Worm (Caenorhabditis elegans) whole organism, L1 larva: ENCODE measurements around the gene srj-42.

ENCODE experiments used
- C16A3.4 ChIP-seq: fragments of 150-350 bp; optimal IDR thresholded peaks from 2 replicates; lab custom pipeline; 2014; ENCODE audit warnings: missing biosample characterization, missing genetic modification characterization
- C34B4.2 ChIP-seq: sonication (generic microtip); optimal IDR thresholded peaks from 2 replicates; lab custom pipeline; 2017; ENCODE audit warnings: mild to moderate bottlenecking, missing genetic modification characterization, missing compliant biosample characterization
- Y116A8C.19 ChIP-seq: sonication (generic microtip); optimal IDR thresholded peaks from 2 replicates; lab custom pipeline; 2016; ENCODE audit warnings: missing compliant biosample characterization, missing genetic modification characterization, borderline replicate concordance
- aly-2 ChIP-seq: fragments of 150-350 bp; optimal IDR thresholded peaks from 2 replicates; lab custom pipeline; 2014; ENCODE audit warnings: missing biosample characterization, missing genetic modification characterization
- ama-1 ChIP-seq: fragments of 150-350 bp; optimal IDR thresholded peaks from 2 replicates; lab custom pipeline; 2014
- blmp-1 ChIP-seq: fragments of 150-350 bp; optimal IDR thresholded peaks from 2 replicates; lab custom pipeline; 2014; ENCODE audit warnings: missing biosample characterization, missing genetic modification characterization
- ceh-88 ChIP-seq: fragments of 200-800 bp; sonication (Bioruptor generic); IDR thresholded peaks from 2 replicates; pipeline ENCODE4 v1.3.6; 2022; ENCODE audit warnings: missing genetic modification characterization, missing compliant biosample characterization
- dpl-1 ChIP-seq, 3 experiments: fragments of 150-350 bp in 2 of 3; sonication (generic microtip) in 1 of 3; optimal IDR thresholded peaks; 2 replicates each; lab custom pipeline; 2014 to 2017; ENCODE audit warnings: missing biosample characterization in 3 of 3, missing genetic modification characterization in 3 of 3, missing genetic modification reagents in 3 of 3
- dsc-1 ChIP-seq: sonication (generic microtip); optimal IDR thresholded peaks from 2 replicates; lab custom pipeline; 2016; ENCODE audit warnings: mild to moderate bottlenecking, missing genetic modification characterization, missing compliant biosample characterization
- efl-1 ChIP-seq, 4 experiments: fragments of 150-350 bp; optimal IDR thresholded peaks in 3 of 4; peaks in 1 of 4; 1 replicate in 1 of 4; 2 replicates in 3 of 4; lab custom pipeline; 2014; ENCODE audit warnings: missing biosample characterization in 2 of 4, missing genetic modification characterization in 2 of 4, missing genetic modification reagents in 2 of 4
- egl-13 ChIP-seq: sonication (generic microtip); optimal IDR thresholded peaks from 2 replicates; lab custom pipeline; 2016; ENCODE audit warnings: missing genotype, missing genetic modification reagents, missing genetic modification characterization, missing compliant biosample characterization
- elt-3 ChIP-seq, 6 experiments: fragments of 150-350 bp in 1 of 6; sonication (generic microtip); optimal IDR thresholded peaks; 2 replicates each; lab custom pipeline; 2017 to 2018; ENCODE audit warnings: missing biosample characterization in 6 of 6, missing genetic modification characterization in 6 of 6, inconsistent platforms in 1 of 6
- ets-5 ChIP-seq: fragments of 200-800 bp; sonication (Bioruptor generic); IDR thresholded peaks from 2 replicates; pipeline ENCODE4 v1.3.6; 2022; ENCODE audit warnings: missing genetic modification characterization, missing compliant biosample characterization
- fkh-4 ChIP-seq: sonication (generic microtip); optimal IDR thresholded peaks from 2 replicates; lab custom pipeline; 2016; ENCODE audit warnings: missing compliant biosample characterization, missing genetic modification characterization, borderline replicate concordance
- grh-1 ChIP-seq: fragments of 200-800 bp; sonication (Bioruptor generic); IDR thresholded peaks from 2 replicates; pipeline ENCODE4 v1.3.6; 2022; ENCODE audit warnings: missing genetic modification reagents, missing genetic modification characterization, missing compliant biosample characterization
- hlh-17 ChIP-seq: fragments of 200-800 bp; sonication (Bioruptor generic); optimal IDR thresholded peaks from 2 replicates; lab custom pipeline; 2018; ENCODE audit warnings: missing genetic modification characterization, mild to moderate bottlenecking, missing compliant biosample characterization, moderate library complexity, borderline replicate concordance
- jun-1 ChIP-seq: fragments of 150-350 bp; optimal IDR thresholded peaks from 2 replicates; lab custom pipeline; 2014; ENCODE audit warnings: missing biosample characterization, missing genetic modification reagents, missing genetic modification characterization
- lin-14 ChIP-seq: fragments of 200-800 bp; sonication (Bioruptor generic); optimal IDR thresholded peaks from 2 replicates; lab custom pipeline; 2018; ENCODE audit warnings: mild to moderate bottlenecking, missing genetic modification characterization, moderate library complexity, missing compliant biosample characterization
- lin-15B ChIP-seq: fragments of 150-350 bp; sonication (generic microtip); optimal IDR thresholded peaks from 3 replicates; lab custom pipeline; 2014; ENCODE audit warnings: missing biosample characterization, missing genetic modification characterization
- lin-39 ChIP-seq: fragments of 150-350 bp; optimal IDR thresholded peaks from 2 replicates; lab custom pipeline; 2014; ENCODE audit warnings: missing biosample characterization, missing genetic modification reagents, missing genetic modification characterization
- lsy-2 ChIP-seq, 2 experiments: fragments of 150-350 bp; optimal IDR thresholded peaks; 2 replicates each; lab custom pipeline; 2014; ENCODE audit warnings: missing biosample characterization in 2 of 2, missing genetic modification characterization in 2 of 2
- mdl-1 ChIP-seq, 2 experiments: fragments of 150-350 bp; optimal IDR thresholded peaks; 2 replicates each; lab custom pipeline; 2014 to 2017; ENCODE audit warnings: missing biosample characterization in 2 of 2, missing genetic modification characterization in 2 of 2, inconsistent platforms in 1 of 2
- mep-1 ChIP-seq: fragments of 150-350 bp; optimal IDR thresholded peaks from 2 replicates; lab custom pipeline; 2014; ENCODE audit warnings: missing biosample characterization, missing genetic modification characterization
- nhr-12 ChIP-seq: sonication (generic microtip); optimal IDR thresholded peaks from 2 replicates; lab custom pipeline; 2017; ENCODE audit warnings: missing biosample characterization, missing genetic modification characterization
- nhr-19 ChIP-seq: fragments of 200-800 bp; sonication (Bioruptor generic); conservative IDR thresholded peaks from 2 replicates; pipeline ENCODE4 v1.3.6; 2022; ENCODE audit warnings: missing genetic modification characterization, missing compliant biosample characterization
- nhr-20 ChIP-seq: sonication (generic microtip); optimal IDR thresholded peaks from 2 replicates; lab custom pipeline; 2016; ENCODE audit warnings: mild to moderate bottlenecking, missing genetic modification characterization, missing compliant biosample characterization
- nhr-237 ChIP-seq: fragments of 150-350 bp; optimal IDR thresholded peaks from 2 replicates; lab custom pipeline; 2014; ENCODE audit warnings: missing biosample characterization, missing genetic modification characterization
- nhr-28 ChIP-seq: fragments of 150-350 bp; optimal IDR thresholded peaks from 2 replicates; lab custom pipeline; 2014; ENCODE audit warnings: missing biosample characterization, missing genetic modification characterization
- nhr-71 ChIP-seq: sonication (generic microtip); optimal IDR thresholded peaks from 2 replicates; lab custom pipeline; 2016; ENCODE audit warnings: mild to moderate bottlenecking, missing genetic modification characterization, moderate library complexity, missing compliant biosample characterization
- nhr-85 ChIP-seq: sonication (generic microtip); peaks from one replicate; lab custom pipeline; 2016; ENCODE audit warnings: missing genetic modification characterization, inconsistent platforms, missing compliant biosample characterization
- nhr-90 ChIP-seq: sonication (generic microtip); optimal IDR thresholded peaks from 2 replicates; lab custom pipeline; 2016; ENCODE audit warnings: mild to moderate bottlenecking, missing genetic modification characterization, missing compliant biosample characterization; ENCODE audit not compliant: poor library complexity
- skn-1 ChIP-seq: fragments of 150-350 bp; optimal IDR thresholded peaks from 2 replicates; lab custom pipeline; 2014; ENCODE audit warnings: missing biosample characterization, missing genetic modification characterization
- snu-23 ChIP-seq: sonication (generic microtip); optimal IDR thresholded peaks from 2 replicates; lab custom pipeline; 2016; ENCODE audit warnings: missing genetic modification characterization, missing compliant biosample characterization
- unc-130 ChIP-seq: fragments of 150-350 bp; optimal IDR thresholded peaks from 2 replicates; lab custom pipeline; 2017; ENCODE audit warnings: missing biosample characterization, missing genetic modification characterization, inconsistent platforms
- unc-30 ChIP-seq: sonication (generic microtip); optimal IDR thresholded peaks from 2 replicates; lab custom pipeline; 2017; ENCODE audit warnings: missing biosample characterization, missing genetic modification characterization
- unc-62 ChIP-seq: fragments of 150-350 bp; optimal IDR thresholded peaks from 2 replicates; lab custom pipeline; 2014; ENCODE audit warnings: missing biosample characterization, missing genetic modification reagents, missing genetic modification characterization
- unc-86 ChIP-seq: sonication (generic microtip); optimal IDR thresholded peaks from 2 replicates; lab custom pipeline; 2016; ENCODE audit warnings: missing genetic modification characterization, missing compliant biosample characterization
- unc-98 ChIP-seq: fragments of 200-800 bp; sonication (Bioruptor generic); IDR thresholded peaks from 2 replicates; pipeline ENCODE4 v1.3.6; 2022; ENCODE audit warnings: missing genetic modification characterization, missing compliant biosample characterization
- vab-15 ChIP-seq: sonication (generic microtip); optimal IDR thresholded peaks from 2 replicates; lab custom pipeline; 2017; ENCODE audit warnings: missing genotype, mild to moderate bottlenecking, missing genetic modification characterization, missing compliant biosample characterization
- xbp-1 ChIP-seq: sonication (generic microtip); optimal IDR thresholded peaks from 2 replicates; lab custom pipeline; 2016; ENCODE audit warnings: missing genetic modification characterization, missing compliant biosample characterization
- zip-4 ChIP-seq: fragments of 200-800 bp; sonication (Bioruptor generic); optimal IDR thresholded peaks from 2 replicates; lab custom pipeline; 2018; ENCODE audit warnings: mild to moderate bottlenecking, missing genetic modification characterization, moderate library complexity, missing compliant biosample characterization

Gene srj-42

DNA sequence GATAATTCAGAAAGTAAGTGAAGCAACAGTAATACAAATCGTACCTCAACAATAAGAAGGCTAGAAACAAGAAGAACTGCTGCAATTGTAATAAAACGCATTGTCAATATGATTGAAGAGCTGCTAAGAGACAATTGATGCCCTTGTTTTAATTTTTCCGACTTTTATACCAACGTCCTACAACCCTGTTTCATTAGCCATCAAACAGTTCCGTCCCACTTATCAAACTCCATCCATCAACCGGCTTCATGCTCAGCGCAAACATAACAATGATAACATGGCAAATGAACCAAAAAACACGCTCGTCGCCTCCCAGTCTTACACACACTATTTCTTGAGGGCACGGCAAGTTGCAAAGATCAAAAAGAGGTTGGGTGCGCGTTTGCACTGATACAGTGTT, 39.1 kb upstream of the srj-42 start, which contains the start of gene pqn-90:
pqn-90 (minus strand) TSS at position 101 of the 400 bp plus-strand sequence.
- TF ChIP-seq vab-15 (no peak), ceh-88 (GFP tag; lab: Robert Waterston, UW) (no peak)

DNA sequence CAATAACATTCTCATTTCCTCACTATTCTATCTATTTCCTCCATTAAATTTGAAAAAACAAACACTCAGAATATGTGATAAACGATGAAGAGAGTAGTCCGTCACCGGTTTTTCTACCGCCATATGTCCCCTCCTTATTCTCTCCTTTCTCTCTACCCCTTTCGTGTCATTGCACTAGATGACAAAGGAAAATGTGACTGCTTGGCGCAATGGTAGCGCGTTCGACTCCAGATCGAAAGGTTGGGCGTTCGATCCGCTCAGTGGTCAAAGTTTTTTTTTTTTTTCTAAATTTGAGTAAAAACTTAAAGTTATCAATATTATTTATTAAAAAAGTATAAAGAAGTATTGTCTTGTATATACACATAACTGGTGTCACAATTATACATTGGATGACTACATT, 37.5 kb upstream of the srj-42 start:
- TF ChIP-seq nhr-20 (tag; lab: Kevin White, UChicago) (peak; percentile 6), nhr-90 (tag; lab: Kevin White, UChicago) (peak; percentile 30), C16A3.4 (tag; lab: Kevin White, UChicago) (no peak), efl-1 (optimal IDR thresholded peaks at IDR 0.05; lab: Kevin White, UChicago) (no peak), efl-1 (GFP tag; optimal IDR thresholded peaks at IDR 0.05 in 1 of 2; lab: Kevin White, UChicago) (peak in 1 of 2 experiments; percentile 91)

DNA sequence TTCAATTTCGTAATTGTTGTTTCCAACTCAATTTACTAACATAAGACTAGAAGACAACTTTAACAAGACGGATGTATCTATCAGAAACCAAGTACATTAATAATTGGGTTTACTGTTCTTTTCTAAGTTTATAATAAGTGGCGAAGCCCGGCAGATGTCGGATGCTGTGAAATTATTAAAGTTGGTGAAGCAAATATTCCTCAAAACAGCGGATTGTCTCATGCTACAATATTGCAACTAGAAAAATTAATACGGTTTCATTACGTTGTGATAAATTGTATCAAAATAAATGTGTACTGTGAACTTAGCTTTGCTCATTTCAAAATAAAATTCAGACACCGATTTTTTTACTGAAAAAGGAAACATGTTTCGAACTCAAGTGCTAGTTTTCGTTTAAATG, 31.6 kb upstream of the srj-42 start:
- TF ChIP-seq Y116A8C.19 (tag; lab: Kevin White, UChicago) = no peak
- no peak for TF ChIP-seq C34B4.2 (tag; lab: Kevin White, UChicago)
- no peak for TF ChIP-seq nhr-28
- no peak for TF ChIP-seq grh-1 (GFP tag; lab: Robert Waterston, UW)
- no peak for TF ChIP-seq unc-86 (tag; lab: Kevin White, UChicago)
- TF ChIP-seq nhr-12 (tag; lab: Kevin White, UChicago) = no peak
- TF ChIP-seq zip-4 = no peak
- TF ChIP-seq nhr-237 = no peak
- no peak for TF ChIP-seq nhr-85
- TF ChIP-seq ama-1 (lab: Kevin White, UChicago) = no peak
- no peak for TF ChIP-seq unc-30 (tag; lab: Kevin White, UChicago)
- TF ChIP-seq ets-5 (GFP tag; lab: Robert Waterston, UW) = no peak
- TF ChIP-seq xbp-1 (tag; lab: Kevin White, UChicago) = no peak
- TF ChIP-seq unc-62 (GFP tag; lab: Kevin White, UChicago) = no peak
- no peak for TF ChIP-seq mdl-1 (tag; optimal IDR thresholded peaks at IDR 0.05; lab: Kevin White, UChicago)
- TF ChIP-seq, all 84 proteins: peak for 0

DNA sequence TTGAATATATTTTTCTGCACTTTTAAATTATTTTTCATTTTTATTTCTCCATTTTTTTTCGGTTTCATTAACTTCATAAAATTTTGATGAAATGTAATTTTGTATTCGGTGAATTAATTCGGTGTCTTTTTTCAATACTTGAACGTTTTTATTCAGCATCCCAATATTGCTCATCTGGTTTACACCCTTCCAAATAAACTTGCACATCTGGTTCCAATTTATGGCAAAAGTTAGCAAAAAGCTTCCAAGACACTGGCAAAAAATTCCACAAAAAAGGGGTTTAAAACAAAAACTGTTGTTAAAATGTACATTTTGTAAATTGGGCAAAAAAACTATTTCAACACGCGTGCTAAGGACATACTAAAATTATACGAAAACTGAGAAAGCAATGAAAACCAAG, 28.2 kb upstream of the srj-42 start:
- TF ChIP-seq lin-39 (tag; lab: Kevin White, UChicago) (no peak), aly-2 (no peak), elt-3 (tag; optimal IDR thresholded peaks at IDR 0.05; lab: Kevin White, UChicago) (no peak), nhr-90 (tag; lab: Kevin White, UChicago) (no peak), fkh-4 (tag; lab: Kevin White, UChicago) (peak; percentile 67), nhr-237 (no peak), lin-15B (tag; lab: Kevin White, UChicago) (no peak), mep-1 (tag; lab: Kevin White, UChicago) (no peak), dpl-1 (GFP tag; optimal IDR thresholded peaks at IDR 0.05; lab: Kevin White, UChicago) (no peak), nhr-85 (no peak), dsc-1 (peak; percentile 93)

DNA sequence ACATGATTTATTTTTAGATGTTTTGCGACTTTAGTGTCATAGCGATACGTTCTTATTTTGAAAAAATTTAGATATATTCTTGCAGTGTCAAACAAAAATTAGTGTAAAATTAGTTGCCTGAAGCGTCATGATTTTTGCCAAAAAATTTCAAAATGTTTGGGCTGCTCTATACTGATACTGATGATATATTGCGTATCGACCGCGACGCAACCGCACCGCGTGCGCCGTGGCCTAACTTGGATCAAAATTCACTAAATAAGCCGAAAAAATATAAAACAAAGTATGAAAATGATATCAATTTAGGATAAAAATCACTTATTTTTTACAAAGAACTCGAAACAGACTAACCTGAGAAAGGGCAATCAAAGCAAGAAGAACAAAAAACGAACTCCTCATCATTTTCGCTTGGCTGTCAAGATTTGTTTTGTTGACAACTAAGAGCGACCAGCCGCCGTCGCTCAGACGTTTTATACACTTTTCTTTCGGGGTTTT, 23.4 kb upstream of the srj-42 start, which contains the start of gene ccg-1:
ccg-1 (minus strand) TSS at position 442 of the 492 bp plus-strand sequence.
- TF ChIP-seq dsc-1 (peak; percentile 11), egl-13 (tag; lab: Kevin White, UChicago) (no peak), blmp-1 (no peak), nhr-71 (tag; lab: Kevin White, UChicago) (peak; percentile 26)
- TF ChIP-seq, all 84 proteins: peak for 2

DNA sequence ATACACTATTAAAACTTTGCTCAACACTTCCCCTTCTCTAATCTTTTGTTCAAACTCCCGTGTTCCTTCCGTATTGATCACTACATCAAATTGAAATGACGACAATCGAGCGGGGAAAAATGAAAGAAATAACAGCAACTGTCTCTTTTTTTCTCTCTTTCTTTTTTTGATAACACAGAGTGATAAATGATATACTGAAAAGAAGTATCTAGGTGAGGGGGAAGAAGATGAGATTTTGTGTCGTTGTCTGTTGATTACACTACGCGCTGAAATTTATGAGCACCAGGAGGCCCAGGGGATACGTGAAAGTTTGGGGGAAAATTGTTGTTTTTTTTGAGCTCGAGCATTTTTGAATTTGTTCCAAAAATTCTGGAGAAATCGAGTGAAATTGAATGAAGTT, 22.0 kb upstream of the srj-42 start:
- no peak for TF ChIP-seq unc-130 (tag; lab: Kevin White, UChicago)
- peak; percentile 27 for TF ChIP-seq nhr-19 (GFP tag; lab: Robert Waterston, UW)
- TF ChIP-seq hlh-17 (GFP tag; lab: Kevin White, UChicago) = no peak
- no peak for TF ChIP-seq unc-98 (GFP tag; lab: Robert Waterston, UW)
- TF ChIP-seq jun-1 (tag; lab: Kevin White, UChicago) = no peak
- TF ChIP-seq skn-1 (tag; lab: Kevin White, UChicago) = no peak
- TF ChIP-seq nhr-71 (tag; lab: Kevin White, UChicago) = peak; percentile 63
- TF ChIP-seq lin-14 (GFP tag; lab: Kevin White, UChicago) = peak; percentile 78
- peak; percentile 40 for TF ChIP-seq snu-23
- TF ChIP-seq lsy-2 (tag; optimal IDR thresholded peaks at IDR 0.05; lab: Kevin White, UChicago) = peak in 1 of 2 experiments; percentile 59
